Worm (Caenorhabditis elegans) whole organism, early embryonic: ENCODE data around the gene T08D2.8.
"Not testable (repeated sequence)": the region's sequence is repeated elsewhere in the genome, so short reads cannot be mapped to it uniquely, and the experiment has no call there.

ENCODE experiments used
- B0310.2 ChIP-seq: sonication (generic microtip); optimal IDR thresholded peaks from 2 replicates; lab custom pipeline; 2016; ENCODE audit warnings: mild to moderate bottlenecking, missing genetic modification characterization, missing compliant biosample characterization
- F13C5.2 ChIP-seq: sonication (generic microtip); optimal IDR thresholded peaks from 2 replicates; lab custom pipeline; 2017; ENCODE audit warnings: mild to moderate bottlenecking, missing genetic modification characterization, inconsistent platforms, missing compliant biosample characterization
- ama-1 ChIP-seq: fragments of 150-350 bp; optimal IDR thresholded peaks from 2 replicates; lab custom pipeline; 2014
- ceh-13 ChIP-seq: fragments of 200-800 bp; sonication (Bioruptor generic); optimal IDR thresholded peaks from 2 replicates; lab custom pipeline; 2018; ENCODE audit warnings: mild to moderate bottlenecking, missing genetic modification characterization, missing compliant biosample characterization
- ceh-36 ChIP-seq: sonication (generic microtip); optimal IDR thresholded peaks from 2 replicates; lab custom pipeline; 2016; ENCODE audit warnings: missing genetic modification characterization, inconsistent platforms, missing compliant biosample characterization
- hmg-4 ChIP-seq: fragments of 200-800 bp; sonication (Bioruptor generic); optimal IDR thresholded peaks from 2 replicates; lab custom pipeline; 2018; ENCODE audit warnings: mild to moderate bottlenecking, missing genetic modification characterization, missing compliant biosample characterization
- pes-1 ChIP-seq: fragments of 200-800 bp; sonication (Bioruptor generic); IDR thresholded peaks from 2 replicates; pipeline ENCODE4 v1.3.6; 2022; ENCODE audit warnings: missing genetic modification reagents, missing genetic modification characterization, missing compliant biosample characterization
- scrt-1 ChIP-seq: fragments of 200-800 bp; sonication (Bioruptor generic); IDR thresholded peaks from 2 replicates; pipeline ENCODE4 v1.3.6; 2022; ENCODE audit warnings: missing genetic modification characterization, missing compliant biosample characterization
- sea-1 ChIP-seq: fragments of 200-800 bp; sonication (Bioruptor generic); conservative IDR thresholded peaks from 2 replicates; pipeline ENCODE4 v1.3.6; 2022; ENCODE audit warnings: missing genetic modification characterization, missing compliant biosample characterization
- tbx-11 ChIP-seq: fragments of 200-800 bp; sonication (Bioruptor generic); IDR thresholded peaks from 2 replicates; pipeline ENCODE4 v1.3.6; 2022; ENCODE audit warnings: missing genetic modification characterization, missing compliant biosample characterization
- tbx-37 ChIP-seq: fragments of 200-800 bp; sonication (Bioruptor generic); conservative IDR thresholded peaks from 2 replicates; pipeline ENCODE4 v1.3.6; 2022; ENCODE audit warnings: missing genetic modification reagents, missing genetic modification characterization, missing compliant biosample characterization
- tra-4 ChIP-seq: sonication (generic microtip); optimal IDR thresholded peaks from 2 replicates; lab custom pipeline; 2017; ENCODE audit warnings: missing genetic modification characterization, missing compliant biosample characterization

T08D2.8 gene

ce11 chrX:209695-210094, 17.1 kb downstream of the T08D2.8 start, which contains the start of gene Y73B3B.3:
TSS of gene Y73B3B.3 (plus strand) at chrX:209995.
- TF ChIP-seq ama-1 (lab: Kevin White, UChicago); tbx-37; tra-4 (tag; lab: Kevin White, UChicago): not testable (repeated sequence)

ce11 chrX:211141-211540, 18.5 kb downstream of the T08D2.8 start, which contains the start of gene Y73B3B.1:
TSS of gene Y73B3B.1 (minus strand) at chrX:211241.
- TF ChIP-seq F13C5.2 (tag; lab: Kevin White, UChicago); scrt-1; pes-1 (GFP tag; lab: Robert Waterston, UW): not testable (repeated sequence)

ce11 chrX:215488-215887, 22.9 kb downstream of the T08D2.8 start, which contains the start of gene set-28:
TSS of gene set-28 (minus strand) at chrX:215588.
- TF ChIP-seq scrt-1; tra-4 (tag; lab: Kevin White, UChicago); hmg-4 (GFP tag; lab: Kevin White, UChicago): not testable (repeated sequence)

ce11 chrX:229374-229773, 36.7 kb downstream of the T08D2.8 start, which contains the start of gene AC8.3:
TSS of gene AC8.3 (minus strand) at chrX:229474.
- not testable (repeated sequence) for TF ChIP-seq scrt-1, tbx-11, sea-1

DNA sequence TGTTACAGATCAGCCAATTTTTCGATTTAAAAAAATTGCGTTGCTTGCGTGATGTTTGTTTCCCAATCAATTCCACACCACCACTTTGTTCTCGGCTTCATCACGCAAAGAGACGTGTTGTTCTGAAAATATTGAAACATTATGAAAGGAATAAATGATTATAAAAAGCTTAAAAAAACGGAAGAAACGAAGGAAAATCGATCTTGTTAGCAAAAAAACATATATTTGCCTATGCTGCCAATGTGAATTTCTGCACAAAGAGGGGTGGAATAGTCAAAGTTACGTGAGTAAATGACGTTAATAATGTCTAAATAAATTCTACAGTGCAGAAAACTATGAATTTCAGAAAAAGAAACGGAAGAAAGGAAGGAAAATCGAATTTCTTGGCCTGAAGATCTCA, 46.4 kb downstream of the T08D2.8 start, which contains the start of gene AC8.10:
Gene AC8.10 (minus strand): TSS at position 101 of the 400 bp plus-strand sequence.
- not testable (repeated sequence) for TF ChIP-seq ceh-36; ceh-13 (GFP tag; lab: Kevin White, UChicago); B0310.2
